Worm (Caenorhabditis elegans) whole organism, L4 larva: ENCODE results near the gene R02D5.6.

ENCODE experiments used
- D1046.2 ChIP-seq: fragments of 200-800 bp; sonication (Bioruptor generic); IDR thresholded peaks from 2 replicates; pipeline ENCODE4 v1.3.6; 2022; ENCODE audit warnings: missing genetic modification characterization, missing compliant biosample characterization
- T20F7.1 ChIP-seq: fragments of 200-800 bp; sonication (Bioruptor generic); optimal IDR thresholded peaks from 2 replicates; lab custom pipeline; 2018; ENCODE audit warnings: mild to moderate bottlenecking, missing genetic modification characterization, missing compliant biosample characterization
- Y105C5A.15 ChIP-seq: fragments of 200-800 bp; sonication (Bioruptor generic); IDR thresholded peaks from 2 replicates; pipeline ENCODE4 v1.3.6; 2022; ENCODE audit warnings: missing genetic modification characterization, missing compliant biosample characterization
- Y48G9A.11 ChIP-seq: fragments of 200-800 bp; sonication (Bioruptor generic); IDR thresholded peaks from 2 replicates; pipeline ENCODE4 v1.3.6; 2022; ENCODE audit warnings: missing genetic modification reagents, missing genetic modification characterization, missing compliant biosample characterization
- Y5F2A.4 ChIP-seq: fragments of 200-800 bp; sonication (Bioruptor generic); optimal IDR thresholded peaks from 2 replicates; lab custom pipeline; 2018; ENCODE audit warnings: mild to moderate bottlenecking, missing genetic modification characterization, missing compliant biosample characterization
- aha-1 ChIP-seq: fragments of 150-350 bp; peaks from one replicate; lab custom pipeline; 2014; ENCODE audit warnings: missing biosample characterization, missing genetic modification characterization
- arid-1 ChIP-seq: fragments of 200-800 bp; sonication (Bioruptor generic); conservative IDR thresholded peaks from 2 replicates; pipeline ENCODE4 v1.3.6; 2022; ENCODE audit warnings: missing genetic modification reagents, missing genetic modification characterization, missing compliant biosample characterization
- ceh-44 ChIP-seq: fragments of 200-800 bp; sonication (Bioruptor generic); IDR thresholded peaks from 2 replicates; pipeline ENCODE4 v1.3.6; 2022; ENCODE audit warnings: missing genetic modification reagents, missing genetic modification characterization, missing compliant biosample characterization
- ceh-62 ChIP-seq: sonication (generic microtip); optimal IDR thresholded peaks from 2 replicates; lab custom pipeline; 2017; ENCODE audit warnings: missing biosample characterization, missing genetic modification characterization
- ceh-82 ChIP-seq: sonication (generic microtip); optimal IDR thresholded peaks from 2 replicates; lab custom pipeline; 2017; ENCODE audit warnings: missing biosample characterization, missing genetic modification characterization
- dpl-1 ChIP-seq: fragments of 150-350 bp; optimal IDR thresholded peaks from 2 replicates; lab custom pipeline; 2014; ENCODE audit warnings: missing biosample characterization, missing genetic modification reagents, missing genetic modification characterization
- fos-1 ChIP-seq: fragments of 150-350 bp; optimal IDR thresholded peaks from 2 replicates; lab custom pipeline; 2014; ENCODE audit warnings: missing biosample characterization, missing genetic modification characterization
- gei-8 ChIP-seq: fragments of 200-800 bp; sonication (Bioruptor generic); optimal IDR thresholded peaks from 2 replicates; lab custom pipeline; 2018; ENCODE audit warnings: mild to moderate bottlenecking, missing genetic modification characterization, missing compliant biosample characterization
- hlh-11 ChIP-seq: fragments of 200-800 bp; sonication (Bioruptor generic); optimal IDR thresholded peaks from 2 replicates; lab custom pipeline; 2018; ENCODE audit warnings: mild to moderate bottlenecking, missing genetic modification characterization, missing compliant biosample characterization
- hmg-1.1 ChIP-seq: fragments of 200-800 bp; sonication (Bioruptor generic); IDR thresholded peaks from 2 replicates; pipeline ENCODE4 v1.3.6; 2022; ENCODE audit warnings: missing genetic modification reagents, missing genetic modification characterization, missing compliant biosample characterization
- lim-7 ChIP-seq: fragments of 200-800 bp; sonication (Bioruptor generic); IDR thresholded peaks from 2 replicates; pipeline ENCODE4 v1.3.6; 2022; ENCODE audit warnings: missing genetic modification characterization, missing compliant biosample characterization
- lin-13 ChIP-seq: fragments of 150-350 bp; optimal IDR thresholded peaks from 2 replicates; lab custom pipeline; 2014; ENCODE audit warnings: missing biosample characterization, missing genetic modification reagents, missing genetic modification characterization
- lin-38 ChIP-seq: fragments of 200-800 bp; sonication (Bioruptor generic); IDR thresholded peaks from 2 replicates; pipeline ENCODE4 v1.3.6; 2022; ENCODE audit warnings: missing genetic modification reagents, missing genetic modification characterization, missing compliant biosample characterization
- lsy-2 ChIP-seq, 2 experiments: fragments of 150-350 bp in 1 of 2; sonication (generic microtip) in 1 of 2; optimal IDR thresholded peaks; 2 replicates each; lab custom pipeline; 2014 to 2017; ENCODE audit warnings: missing biosample characterization in 2 of 2, missing genetic modification characterization in 2 of 2
- madf-9 ChIP-seq: fragments of 200-800 bp; sonication (Bioruptor generic); conservative IDR thresholded peaks from 2 replicates; pipeline ENCODE4 v1.3.6; 2022; ENCODE audit warnings: missing genetic modification reagents, missing genetic modification characterization, missing compliant biosample characterization
- mdl-1 ChIP-seq, 2 experiments: fragments of 150-350 bp in 1 of 2; sonication (generic microtip) in 1 of 2; optimal IDR thresholded peaks; 2 replicates each; lab custom pipeline; 2014 to 2017; ENCODE audit warnings: missing biosample characterization in 2 of 2, missing genetic modification characterization in 2 of 2
- mdt-29 ChIP-seq: fragments of 200-800 bp; sonication (Bioruptor generic); IDR thresholded peaks from 2 replicates; pipeline ENCODE4 v1.3.6; 2022; ENCODE audit warnings: missing genetic modification reagents, missing genetic modification characterization, missing compliant biosample characterization
- nhr-10 ChIP-seq: fragments of 150-350 bp; optimal IDR thresholded peaks from 2 replicates; lab custom pipeline; 2014; ENCODE audit warnings: missing biosample characterization, missing genetic modification characterization
- nhr-102 ChIP-seq: sonication (generic microtip); optimal IDR thresholded peaks from 2 replicates; lab custom pipeline; 2016; ENCODE audit warnings: mild to moderate bottlenecking, missing genetic modification characterization, moderate library complexity, missing compliant biosample characterization
- nhr-111 ChIP-seq: fragments of 200-800 bp; sonication (Bioruptor generic); optimal IDR thresholded peaks from 2 replicates; lab custom pipeline; 2018; ENCODE audit warnings: mild to moderate bottlenecking, missing genetic modification characterization, missing compliant biosample characterization
- nhr-25 ChIP-seq: sonication (generic microtip); optimal IDR thresholded peaks from 2 replicates; lab custom pipeline; 2017; ENCODE audit warnings: missing genetic modification characterization, mild to moderate bottlenecking, missing compliant biosample characterization, antibody characterized with exemption, moderate library complexity, borderline replicate concordance; ENCODE audit not compliant: insufficient read depth
- nhr-28 ChIP-seq: fragments of 150-350 bp; optimal IDR thresholded peaks from 2 replicates; lab custom pipeline; 2014; ENCODE audit warnings: missing biosample characterization, missing genetic modification characterization
- nhr-48 ChIP-seq: sonication (generic microtip); optimal IDR thresholded peaks from 2 replicates; lab custom pipeline; 2016; ENCODE audit warnings: mild to moderate bottlenecking, missing genetic modification characterization, missing compliant biosample characterization
- nhr-6 ChIP-seq: fragments of 150-350 bp; optimal IDR thresholded peaks from 2 replicates; lab custom pipeline; 2014; ENCODE audit warnings: missing biosample characterization, missing genetic modification characterization
- pha-4 ChIP-seq, 2 experiments: fragments of 150-350 bp in 1 of 2; fragments of 200-800 bp in 1 of 2; sonication (Bioruptor generic) in 1 of 2; IDR thresholded peaks in 1 of 2; optimal IDR thresholded peaks in 1 of 2; 2 replicates each; pipeline versions ENCODE4 v1.3.6 to Lab custom; 2014 to 2022; ENCODE audit warnings: missing genetic modification characterization in 2 of 2, missing genetic modification reagents in 2 of 2, missing biosample characterization in 1 of 2, missing compliant biosample characterization in 1 of 2
- php-3 ChIP-seq: fragments of 200-800 bp; sonication (Bioruptor generic); IDR thresholded peaks from 2 replicates; pipeline ENCODE4 v1.3.6; 2022; ENCODE audit warnings: missing genetic modification reagents, missing genetic modification characterization, missing compliant biosample characterization
- set-16 ChIP-seq: fragments of 200-800 bp; sonication (Bioruptor generic); IDR thresholded peaks from 2 replicates; pipeline ENCODE4 v1.3.6; 2022; ENCODE audit warnings: missing genetic modification reagents, missing genetic modification characterization, missing compliant biosample characterization
- snpc-1.2 ChIP-seq: fragments of 200-800 bp; sonication (Bioruptor generic); IDR thresholded peaks from 2 replicates; pipeline ENCODE4 v1.3.6; 2022; ENCODE audit warnings: missing genetic modification reagents, missing genetic modification characterization, missing compliant biosample characterization
- snpc-4 ChIP-seq: fragments of 150-350 bp; optimal IDR thresholded peaks from 2 replicates; lab custom pipeline; 2014; ENCODE audit warnings: missing biosample characterization, missing genetic modification characterization
- tag-97 ChIP-seq: fragments of 200-800 bp; sonication (Bioruptor generic); IDR thresholded peaks from 2 replicates; pipeline ENCODE4 v1.3.6; 2022; ENCODE audit warnings: missing genetic modification characterization, missing compliant biosample characterization
- tra-1 ChIP-seq: fragments of 200-800 bp; sonication (Bioruptor generic); IDR thresholded peaks from 2 replicates; pipeline ENCODE4 v1.3.6; 2022; ENCODE audit warnings: missing genetic modification reagents, missing genetic modification characterization, missing compliant biosample characterization
- unc-39 ChIP-seq: sonication (generic microtip); optimal IDR thresholded peaks from 2 replicates; lab custom pipeline; 2017; ENCODE audit warnings: missing biosample characterization, missing genetic modification characterization
- unc-62 ChIP-seq, 3 experiments: fragments of 150-350 bp in 1 of 3; sonication (generic microtip); optimal IDR thresholded peaks in 2 of 3; peaks in 1 of 3; 1 replicate in 1 of 3; 2 replicates in 2 of 3; lab custom pipeline; 2014 to 2017; ENCODE audit warnings: missing biosample characterization in 3 of 3, missing genetic modification characterization in 3 of 3, missing genetic modification reagents in 3 of 3, missing genotype in 1 of 3
- vab-7 ChIP-seq: fragments of 200-800 bp; sonication (Bioruptor generic); IDR thresholded peaks from 2 replicates; pipeline ENCODE4 v1.3.6; 2022; ENCODE audit warnings: missing genetic modification reagents, missing genetic modification characterization, missing compliant biosample characterization
- zfp-3 ChIP-seq: fragments of 200-800 bp; sonication (Bioruptor generic); conservative IDR thresholded peaks from 2 replicates; pipeline ENCODE4 v1.3.6; 2022; ENCODE audit warnings: missing genetic modification reagents, missing genetic modification characterization, missing compliant biosample characterization

The R02D5.6 gene

DNA sequence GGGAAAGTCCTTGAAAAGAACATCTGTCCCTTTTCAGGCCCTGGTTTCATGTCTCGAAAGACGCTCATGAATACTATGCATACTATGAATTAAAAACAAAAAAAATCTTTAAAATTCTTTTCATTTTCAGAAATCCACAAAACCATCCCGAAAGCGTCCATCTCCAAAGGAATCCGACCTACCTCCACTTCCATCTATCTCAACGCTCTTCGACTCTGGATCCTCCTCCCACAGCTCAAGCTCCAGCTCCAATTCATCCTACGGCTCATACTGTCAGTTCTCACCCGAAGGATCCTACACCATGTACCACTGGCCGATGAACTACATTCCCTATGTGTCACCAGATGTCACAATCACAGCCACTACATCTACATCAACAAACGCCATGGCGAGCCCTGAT lies 9.4 kb downstream of the R02D5.6 start:
- TF ChIP-seq lim-7 (GFP tag; lab: Robert Waterston, UW) (no peak), aha-1 (tag; lab: Kevin White, UChicago) (peak; percentile 68), hmg-1.1 (GFP tag; lab: Robert Waterston, UW) (no peak), snpc-1.2 (no peak), unc-62 (GFP tag; optimal IDR thresholded peaks at IDR 0.05 in 1 of 2; lab: Kevin White, UChicago) (peak in 1 of 2 experiments; percentile 66), unc-62 (tag; optimal IDR thresholded peaks at IDR 0.05; lab: Kevin White, UChicago) (no peak)

- no peak for TF ChIP-seq ceh-62 (tag; lab: Kevin White, UChicago)
- no peak for TF ChIP-seq zfp-3 (GFP tag; lab: Robert Waterston, UW)
- no peak for TF ChIP-seq nhr-102 (tag; lab: Kevin White, UChicago)
- no peak for TF ChIP-seq lin-38 (GFP tag; lab: Robert Waterston, UW)
- peak; percentile 25 for TF ChIP-seq hlh-11 (tag; lab: Kevin White, UChicago)
- TF ChIP-seq nhr-48: peak; percentile 43
Observed at ce11 chrV:14508005-14508521, 9.8 kb downstream of the R02D5.6 start, which contains the start of gene R02D5.1. Gene R02D5.1 (plus strand): TSS chrV:14508249.

DNA sequence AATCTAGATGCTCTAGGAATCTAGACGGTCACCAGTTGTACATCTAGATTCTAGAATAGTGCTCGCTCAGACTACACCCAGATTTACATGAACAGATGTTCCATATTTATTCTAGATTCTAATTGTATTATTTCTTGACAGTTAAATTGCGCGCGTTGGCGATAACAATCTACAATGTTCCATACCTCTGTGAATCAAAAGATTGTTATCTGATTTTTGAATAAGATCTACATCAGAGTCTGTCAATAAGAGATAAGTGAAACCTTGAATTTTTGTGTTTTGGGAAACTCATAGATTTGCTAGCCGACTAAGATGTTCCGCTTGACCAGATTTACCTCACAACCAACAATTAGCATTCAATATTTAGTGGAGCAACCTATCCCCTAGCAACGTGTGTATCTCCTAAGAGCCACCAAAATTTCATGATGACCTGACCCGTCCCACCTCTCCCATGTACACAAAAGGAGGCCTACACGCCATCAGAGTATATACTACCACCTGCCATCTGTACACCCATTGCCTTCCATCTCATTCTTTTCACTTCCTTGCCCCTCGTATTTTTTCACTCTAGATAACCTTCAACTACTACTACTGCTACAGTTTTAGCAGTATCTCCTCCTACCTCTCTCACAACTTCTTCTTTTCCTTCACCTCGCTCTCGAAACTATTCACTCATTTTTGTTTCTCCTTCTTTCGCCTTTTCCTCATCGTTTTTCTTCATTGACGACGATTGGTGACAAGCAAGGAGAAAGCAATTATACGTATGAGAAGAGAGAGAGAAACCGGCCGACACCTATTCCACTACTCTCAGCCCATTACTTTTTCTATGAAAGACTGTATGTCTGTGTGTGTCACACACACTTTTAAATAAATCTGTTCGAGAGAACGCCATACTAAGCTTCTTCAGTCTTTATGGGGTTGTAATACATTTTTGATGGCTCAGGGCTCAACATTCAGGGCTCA lies 10.9 kb downstream of the R02D5.6 start:
- TF ChIP-seq unc-62 (GFP tag; optimal IDR thresholded peaks at IDR 0.05 in 1 of 2; lab: Kevin White, UChicago) (peak in 1 of 2 experiments; percentile 40), unc-62 (tag; optimal IDR thresholded peaks at IDR 0.05; lab: Kevin White, UChicago) (no peak), ceh-44 (GFP tag; lab: Robert Waterston, UW) (no peak), madf-9 (GFP tag; lab: Robert Waterston, UW) (no peak), snpc-4 (tag; lab: Kevin White, UChicago) (no peak), aha-1 (tag; lab: Kevin White, UChicago) (peak; percentile 75), mdl-1 (tag; optimal IDR thresholded peaks at IDR 0.05; lab: Kevin White, UChicago) (no peak), D1046.2 (no peak), nhr-10 (tag; lab: Kevin White, UChicago) (no peak), lsy-2 (tag; optimal IDR thresholded peaks at IDR 0.05; lab: Kevin White, UChicago) (no peak), php-3 (GFP tag; lab: Robert Waterston, UW) (no peak), lin-13 (GFP tag; lab: Kevin White, UChicago) (no peak), dpl-1 (no peak), nhr-28 (tag; lab: Kevin White, UChicago) (peak; percentile 13), mdt-29 (GFP tag; lab: Robert Waterston, UW) (no peak), T20F7.1 (GFP tag; lab: Kevin White, UChicago) (no peak), nhr-48 (no peak), snpc-1.2 (no peak), fos-1 (tag; lab: Kevin White, UChicago) (no peak)

DNA sequence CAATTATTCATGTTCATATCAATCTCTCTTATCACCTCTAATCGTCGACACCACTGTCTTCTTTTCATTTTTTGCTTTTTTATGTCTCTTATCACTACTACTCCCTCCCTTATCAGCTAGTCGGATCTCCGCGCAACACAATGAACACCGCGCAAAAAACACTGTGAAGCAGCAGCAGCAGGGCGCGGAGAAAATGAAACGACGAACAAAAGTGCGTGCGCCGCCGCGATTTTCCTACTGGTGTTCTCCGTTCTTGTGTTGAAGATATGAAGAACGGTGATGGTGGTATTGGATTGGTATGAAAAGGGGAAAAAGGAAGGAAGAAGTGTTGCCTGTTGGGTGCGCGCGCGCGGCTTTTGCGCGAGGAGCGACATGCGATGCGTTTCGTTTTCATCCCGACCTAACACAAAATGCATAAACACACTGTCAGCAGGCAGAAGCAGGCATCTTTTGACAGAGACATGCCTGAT lies 12.1 kb downstream of the R02D5.6 start:
- TF ChIP-seq mdt-29 (GFP tag; lab: Robert Waterston, UW): no peak
- TF ChIP-seq gei-8 (GFP tag; lab: Kevin White, UChicago): no peak
- no peak for TF ChIP-seq Y5F2A.4 (GFP tag; lab: Kevin White, UChicago)
- peak; percentile 84 for TF ChIP-seq nhr-28 (tag; lab: Kevin White, UChicago)
- no peak for TF ChIP-seq arid-1
- no peak for TF ChIP-seq lim-7 (GFP tag; lab: Robert Waterston, UW)
- TF ChIP-seq nhr-25 (tag; lab: Kevin White, UChicago): peak; percentile 4
- TF ChIP-seq lin-13 (GFP tag; lab: Kevin White, UChicago): no peak
- TF ChIP-seq ceh-82: no peak
- no peak for TF ChIP-seq Y105C5A.15
- no peak for TF ChIP-seq nhr-111
- TF ChIP-seq tra-1 (GFP tag; lab: Robert Waterston, UW): peak; percentile 72; the same call in 1 of the 2 replicates
- TF ChIP-seq set-16 (GFP tag; lab: Robert Waterston, UW): peak; percentile 20; the same call in 1 of the 2 replicates
- no peak for TF ChIP-seq nhr-6 (tag; lab: Kevin White, UChicago)
- TF ChIP-seq tag-97 (GFP tag; lab: Robert Waterston, UW): no peak
- TF ChIP-seq pha-4 (GFP tag; IDR thresholded peaks at IDR 0.05; lab: Robert Waterston, UW): no peak
- TF ChIP-seq pha-4 (tag; optimal IDR thresholded peaks at IDR 0.05; lab: Kevin White, UChicago): no peak
- TF ChIP-seq mdl-1 (tag; optimal IDR thresholded peaks at IDR 0.05; lab: Kevin White, UChicago): peak; percentile 52 to 56
- TF ChIP-seq hlh-11 (tag; lab: Kevin White, UChicago): peak; percentile 86
- no peak for TF ChIP-seq Y48G9A.11 (GFP tag; lab: Robert Waterston, UW)
- no peak for TF ChIP-seq lsy-2 (tag; optimal IDR thresholded peaks at IDR 0.05; lab: Kevin White, UChicago)
- no peak for TF ChIP-seq lin-38 (GFP tag; lab: Robert Waterston, UW)
- TF ChIP-seq unc-39 (tag; lab: Kevin White, UChicago): no peak
- no peak for TF ChIP-seq vab-7 (GFP tag; lab: Robert Waterston, UW)
- no peak for TF ChIP-seq snpc-4 (tag; lab: Kevin White, UChicago)
